Fruit fly (Drosophila melanogaster) whole organism, prepupa: ENCODE measurements around the gene REPTOR.
A peak's percentile ranks its signal among the peaks of the same experiment; 100 is the strongest.

ENCODE experiments used
- CG1621 ChIP-seq: fragments of 200-800 bp; sonication (Bioruptor generic); optimal IDR thresholded peaks from 3 replicates; lab custom pipeline; 2018; ENCODE audit warnings: missing biosample characterization, mild to moderate bottlenecking, missing genetic modification characterization
- Eip78C ChIP-seq: fragments of 200-800 bp; sonication (Bioruptor generic); peaks from one replicate; lab custom pipeline; 2016; ENCODE audit warnings: missing biosample characterization, missing genetic modification characterization
- Hr39 ChIP-seq: fragments of 200-800 bp; sonication (Bioruptor generic); optimal IDR thresholded peaks from 2 replicates; lab custom pipeline; 2016; ENCODE audit warnings: missing biosample characterization, missing genetic modification characterization
- OdsH ChIP-seq: fragments of 200-800 bp; sonication (Bioruptor generic); optimal IDR thresholded peaks from 3 replicates; lab custom pipeline; 2016; ENCODE audit warnings: missing biosample characterization, missing genetic modification characterization

DNA sequence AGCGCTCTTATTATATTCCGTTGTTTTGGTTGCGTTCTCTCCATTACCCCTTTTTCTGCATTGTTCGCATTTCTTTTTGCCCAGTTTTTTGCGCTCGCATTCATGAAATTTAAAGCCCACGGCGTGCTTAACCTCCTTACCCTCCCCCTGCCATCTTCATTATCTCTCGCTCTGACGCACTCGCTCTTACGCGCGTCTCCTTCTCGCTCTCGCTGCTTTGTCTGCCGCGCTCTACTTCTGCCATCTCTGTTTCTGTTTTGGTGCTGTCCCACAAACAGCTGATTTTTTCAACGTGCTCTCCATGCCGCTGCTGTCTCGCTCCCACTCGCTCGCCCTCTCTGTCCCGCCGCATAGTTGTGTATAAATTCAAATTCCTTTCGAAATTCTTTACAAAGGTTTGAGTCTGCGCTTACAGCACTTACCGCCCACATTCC is 3.8 kb upstream of the REPTOR start:
- TF ChIP-seq Hr39 (GFP tag; lab: Kevin White, UChicago) (no peak), OdsH (GFP tag; lab: Kevin White, UChicago) (no peak), CG1621 (tag; lab: Kevin White, UChicago) (peak; percentile 72), Eip78C (GFP tag; lab: Kevin White, UChicago) (peak; percentile 79)
